Worm (Caenorhabditis elegans) whole organism, L2 larva: Measurements from ENCODE around the gene acs-18.

ENCODE experiments used
- R02D3.7 ChIP-seq: fragments of 150-350 bp; optimal IDR thresholded peaks from 2 replicates; lab custom pipeline; 2014; ENCODE audit warnings: missing biosample characterization, missing genetic modification characterization
- ZK546.5 ChIP-seq: sonication (generic microtip); optimal IDR thresholded peaks from 2 replicates; lab custom pipeline; 2017; ENCODE audit warnings: missing biosample characterization, missing genetic modification characterization
- alr-1 ChIP-seq: fragments of 150-350 bp; optimal IDR thresholded peaks from 2 replicates; lab custom pipeline; 2014; ENCODE audit warnings: missing biosample characterization, missing genetic modification characterization
- blmp-1 ChIP-seq: sonication (generic microtip); optimal IDR thresholded peaks from 2 replicates; lab custom pipeline; 2017; ENCODE audit warnings: missing genetic modification characterization, mild to moderate bottlenecking, missing compliant biosample characterization, antibody characterized with exemption, moderate library complexity; ENCODE audit not compliant: insufficient read depth
- ceh-82 ChIP-seq: fragments of 150-350 bp; optimal IDR thresholded peaks from 2 replicates; lab custom pipeline; 2014; ENCODE audit warnings: missing biosample characterization, missing genetic modification characterization
- gmeb-1 ChIP-seq: fragments of 150-350 bp; optimal IDR thresholded peaks from 2 replicates; lab custom pipeline; 2014; ENCODE audit warnings: missing biosample characterization, missing genetic modification characterization
- nhr-11 ChIP-seq: fragments of 150-350 bp; optimal IDR thresholded peaks from 2 replicates; lab custom pipeline; 2014; ENCODE audit warnings: missing biosample characterization, missing genetic modification characterization
- snpc-4 ChIP-seq: fragments of 150-350 bp; optimal IDR thresholded peaks from 2 replicates; lab custom pipeline; 2014; ENCODE audit warnings: missing biosample characterization, missing genetic modification characterization

Gene acs-18

ce11 chrIV:10261061-10261460, 52.4 kb downstream of the acs-18 start (continued):
- no peak for TF ChIP-seq snpc-4
- no peak for TF ChIP-seq ZK546.5
- TF ChIP-seq nhr-11 = no peak
- TF ChIP-seq gmeb-1 (tag; lab: Kevin White, UChicago) = no peak
- TF ChIP-seq ceh-82 (tag; lab: Kevin White, UChicago) = no peak
- peak; percentile 19 for TF ChIP-seq blmp-1 (tag; lab: Kevin White, UChicago)
- no peak for TF ChIP-seq alr-1
- TF ChIP-seq R02D3.7 (tag; lab: Kevin White, UChicago) = no peak
